Worm (Caenorhabditis elegans) whole organism, midembryonic: Measurements from ENCODE around the gene set-20.

Experiments used
- T22C8.4 ChIP-seq: fragments of 200-800 bp; sonication (Bioruptor generic); IDR thresholded peaks from 2 replicates; pipeline ENCODE4 v1.3.6; 2022; ENCODE audit warnings: missing genetic modification characterization, missing compliant biosample characterization
- cog-1 ChIP-seq: sonication (generic microtip); optimal IDR thresholded peaks from 2 replicates; lab custom pipeline; 2016; ENCODE audit warnings: missing genetic modification characterization, missing compliant biosample characterization
- flt-1 ChIP-seq: fragments of 200-800 bp; sonication (Bioruptor generic); IDR thresholded peaks from 2 replicates; pipeline ENCODE4 v1.3.6; 2022; ENCODE audit warnings: missing genetic modification characterization, missing compliant biosample characterization
- klf-2 ChIP-seq: fragments of 200-800 bp; sonication (Bioruptor generic); conservative IDR thresholded peaks from 2 replicates; pipeline ENCODE4 v1.3.6; 2022; ENCODE audit warnings: missing genetic modification reagents, missing genetic modification characterization, missing compliant biosample characterization
- med-1 ChIP-seq: sonication (generic microtip); optimal IDR thresholded peaks from 2 replicates; lab custom pipeline; 2017; ENCODE audit warnings: missing genetic modification characterization, mild to moderate bottlenecking, missing compliant biosample characterization, antibody characterized with exemption, missing genetic modification reagents; ENCODE audit not compliant: insufficient read depth
- ref-1 ChIP-seq: fragments of 200-800 bp; sonication (Bioruptor generic); conservative IDR thresholded peaks from 2 replicates; pipeline ENCODE4 v1.3.6; 2022; ENCODE audit warnings: missing genetic modification reagents, missing genetic modification characterization, missing compliant biosample characterization
- tab-1 ChIP-seq: fragments of 200-800 bp; sonication (Bioruptor generic); IDR thresholded peaks from 2 replicates; pipeline ENCODE4 v1.3.6; 2022; ENCODE audit warnings: missing genetic modification characterization, missing compliant biosample characterization
- ztf-23 ChIP-seq: fragments of 200-800 bp; sonication (Bioruptor generic); IDR thresholded peaks from 2 replicates; pipeline ENCODE4 v1.3.6; 2022; ENCODE audit warnings: missing genetic modification reagents, missing genetic modification characterization, missing compliant biosample characterization
- ztf-29 ChIP-seq: fragments of 200-800 bp; sonication (Bioruptor generic); IDR thresholded peaks from 2 replicates; pipeline ENCODE4 v1.3.6; 2022; ENCODE audit warnings: missing genetic modification reagents, missing genetic modification characterization, missing compliant biosample characterization

- TF ChIP-seq klf-2 (GFP tag; lab: Robert Waterston, UW): no peak
- no peak for TF ChIP-seq ref-1 (GFP tag; lab: Robert Waterston, UW)
- no peak for TF ChIP-seq med-1
- no peak for TF ChIP-seq T22C8.4
- TF ChIP-seq ztf-23: no peak
- no peak for TF ChIP-seq tab-1
- no peak for TF ChIP-seq flt-1
- no peak for TF ChIP-seq cog-1
- no peak for TF ChIP-seq ztf-29 (GFP tag; lab: Robert Waterston, UW)
Measured at ce11 chrX:5709205-5709604, 23.2 kb upstream of the set-20 start.
